Worm (Caenorhabditis elegans): ENCODE results near the gene npax-4.

- TF ChIP-seq nhr-28 (tag; optimal IDR thresholded peaks at IDR 0.05) (no peak), lin-13 (GFP tag; optimal IDR thresholded peaks at IDR 0.05) (no peak), lin-39 (tag; optimal IDR thresholded peaks at IDR 0.05) (no peak), snu-23 (GFP tag; optimal IDR thresholded peaks at IDR 0.05) (no peak), nhr-12 (tag; optimal IDR thresholded peaks at IDR 0.05) (no peak), nhr-84 (tag; optimal IDR thresholded peaks at IDR 0.05) (no peak), mef-2 (tag; optimal IDR thresholded peaks at IDR 0.05) (no peak), nhr-47 (tag; optimal IDR thresholded peaks at IDR 0.05) (no peak), pax-3 (tag; optimal IDR thresholded peaks at IDR 0.05) (no peak), tlp-1 (tag; optimal IDR thresholded peaks at IDR 0.05) (no peak), ama-1 (optimal IDR thresholded peaks at IDR 0.05) (no peak), aly-2 (tag; optimal IDR thresholded peaks at IDR 0.05) (no peak), efl-3 (GFP tag; optimal IDR thresholded peaks at IDR 0.05) (no peak)
These were observed 31.8 kb downstream of the npax-4 start, which contains the start of gene col-118 for ce11 chrIV:8847918-8848317.

All from whole organism, L1 larva.